Worm (Caenorhabditis elegans): ENCODE measurements around the gene F36G3.3.

ce11 chrX:9795579-9795978 is 3.1 kb upstream of the F36G3.3 start:
- TF ChIP-seq lin-13 (GFP tag; optimal IDR thresholded peaks at IDR 0.05) (no peak), pha-4 (GFP tag; IDR thresholded peaks at IDR 0.05) (no peak), pha-4 (tag; optimal IDR thresholded peaks at IDR 0.05) (no peak), unc-62 (GFP tag; optimal IDR thresholded peaks at IDR 0.05 in 1 of 2) (no peak), unc-62 (tag; optimal IDR thresholded peaks at IDR 0.05) (no peak), unc-39 (tag; optimal IDR thresholded peaks at IDR 0.05) (no peak), nhr-6 (tag; optimal IDR thresholded peaks at IDR 0.05) (no peak), snpc-1.2 (GFP tag; IDR thresholded peaks at IDR 0.05) (no peak), ama-1 (optimal IDR thresholded peaks at IDR 0.05) (no peak), spr-3 (GFP tag; optimal IDR thresholded peaks at IDR 0.05) (no peak), ceh-82 (tag; optimal IDR thresholded peaks at IDR 0.05) (no peak), ztf-11 (tag; optimal IDR thresholded peaks at IDR 0.05) (no peak), rbr-2 (tag; optimal IDR thresholded peaks at IDR 0.05) (no peak), nhr-76 (tag; optimal IDR thresholded peaks at IDR 0.05) (no peak)
